Worm (Caenorhabditis elegans) whole organism, mixed stage, embryonic: Measurements from ENCODE around the gene T22C8.6.

Experiments
- elt-3 ChIP-seq: fragments of 150-350 bp; optimal IDR thresholded peaks from 2 replicates; lab custom pipeline; 2014; ENCODE audit warnings: missing biosample characterization, missing genetic modification characterization
- lin-13 ChIP-seq: fragments of 150-350 bp; optimal IDR thresholded peaks from 2 replicates; lab custom pipeline; 2014; ENCODE audit warnings: missing biosample characterization, missing genetic modification characterization
- nhr-237 ChIP-seq: fragments of 150-350 bp; optimal IDR thresholded peaks from 2 replicates; lab custom pipeline; 2014; ENCODE audit warnings: missing biosample characterization, missing genetic modification characterization
- nhr-28 ChIP-seq: fragments of 150-350 bp; optimal IDR thresholded peaks from 2 replicates; lab custom pipeline; 2014; ENCODE audit warnings: missing biosample characterization, missing genetic modification characterization
- nhr-76 ChIP-seq: sonication (generic microtip); optimal IDR thresholded peaks from 2 replicates; lab custom pipeline; 2017; ENCODE audit warnings: missing biosample characterization, missing genetic modification characterization
- snpc-4 ChIP-seq: fragments of 150-350 bp; optimal IDR thresholded peaks from 2 replicates; lab custom pipeline; 2014; ENCODE audit warnings: missing biosample characterization, missing genetic modification characterization
- ztf-11 ChIP-seq: fragments of 150-350 bp; optimal IDR thresholded peaks from 2 replicates; lab custom pipeline; 2014; ENCODE audit warnings: missing biosample characterization, missing genetic modification characterization

DNA sequence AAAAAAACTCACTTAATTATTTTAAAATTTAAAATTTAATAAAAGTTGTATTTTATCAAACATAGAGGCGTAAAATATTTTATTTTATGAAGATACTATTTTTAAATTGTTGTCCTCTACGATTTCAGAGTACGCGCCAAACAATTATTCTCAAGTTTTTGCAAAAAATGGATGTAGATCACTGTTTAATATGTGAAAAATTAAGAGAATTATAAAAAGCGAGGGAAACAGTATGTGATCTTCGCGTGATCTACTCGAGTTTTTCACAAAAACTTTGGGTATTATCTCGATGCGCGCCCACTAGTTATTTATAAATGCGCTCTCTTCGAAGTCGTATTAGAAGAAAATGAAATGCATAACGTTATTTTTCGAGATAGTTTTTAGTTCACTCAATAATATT lies 18.8 kb upstream of the T22C8.6 start:
- TF ChIP-seq nhr-237, result no peak
- TF ChIP-seq nhr-28 (tag; lab: Kevin White, UChicago), result no peak
- no peak for TF ChIP-seq nhr-76 (tag; lab: Kevin White, UChicago)
- no peak for TF ChIP-seq elt-3 (tag; lab: Kevin White, UChicago)
- TF ChIP-seq snpc-4 (tag; lab: Kevin White, UChicago), result no peak
- no peak for TF ChIP-seq lin-13
- no peak for TF ChIP-seq ztf-11 (tag; lab: Kevin White, UChicago)
